Fruit fly (Drosophila melanogaster) whole organism, embryonic: ENCODE data around the gene CG13272.

Source experiments
- CG11504 ChIP-seq: fragments of 200-800 bp; sonication (Bioruptor generic); optimal IDR thresholded peaks from 3 replicates; lab custom pipeline; 2019; ENCODE audit warnings: missing biosample characterization, mild to moderate bottlenecking, missing genetic modification characterization, moderate library complexity
- CG12219 ChIP-seq: fragments of 200-800 bp; sonication (Bioruptor generic); optimal IDR thresholded peaks from 3 replicates; lab custom pipeline; 2018; ENCODE audit warnings: missing biosample characterization, mild to moderate bottlenecking, missing genetic modification characterization
- CG12391 ChIP-seq: fragments of 200-800 bp; sonication (Bioruptor generic); optimal IDR thresholded peaks from 3 replicates; lab custom pipeline; 2018; ENCODE audit warnings: missing biosample characterization, mild to moderate bottlenecking, missing genetic modification characterization, moderate library complexity
- CG13287 ChIP-seq: fragments of 200-800 bp; sonication (Bioruptor generic); IDR thresholded peaks from 2 replicates; pipeline ENCODE4 v1.3.6; 2022; ENCODE audit warnings: missing biosample characterization, missing genetic modification characterization; ENCODE audit not compliant: partially characterized antibody
- CG1602 ChIP-seq: fragments of 200-800 bp; sonication (Bioruptor generic); optimal IDR thresholded peaks from 3 replicates; lab custom pipeline; 2016; ENCODE audit warnings: missing biosample characterization, missing genetic modification characterization
- CG17328 ChIP-seq: fragments of 200-800 bp; sonication (Bioruptor generic); IDR thresholded peaks from 2 replicates; pipeline ENCODE4 v1.3.6; 2022; ENCODE audit warnings: missing biosample characterization, missing genetic modification characterization
- CG17359 ChIP-seq: fragments of 200-800 bp; sonication (Bioruptor generic); optimal IDR thresholded peaks from 3 replicates; lab custom pipeline; 2018; ENCODE audit warnings: missing biosample characterization, mild to moderate bottlenecking, missing genetic modification characterization, moderate library complexity
- CG17385 ChIP-seq: fragments of 200-800 bp; sonication (Bioruptor generic); optimal IDR thresholded peaks from 3 replicates; lab custom pipeline; 2018; ENCODE audit warnings: missing biosample characterization, mild to moderate bottlenecking, missing genetic modification characterization
- CG17568 ChIP-seq: fragments of 200-800 bp; sonication (Bioruptor generic); optimal IDR thresholded peaks from 2 replicates; lab custom pipeline; 2018; ENCODE audit warnings: missing biosample characterization, mild to moderate bottlenecking, missing genetic modification characterization, moderate library complexity
- CG17912 ChIP-seq: fragments of 200-800 bp; sonication (Bioruptor generic); optimal IDR thresholded peaks from 2 replicates; lab custom pipeline; 2018; ENCODE audit warnings: missing biosample characterization, mild to moderate bottlenecking, missing genetic modification characterization
- CG30431 ChIP-seq: fragments of 200-800 bp; sonication (Bioruptor generic); optimal IDR thresholded peaks from 2 replicates; lab custom pipeline; 2017; ENCODE audit warnings: missing biosample characterization, missing genetic modification characterization
- CG31441 ChIP-seq: fragments of 200-800 bp; sonication (Bioruptor generic); IDR thresholded peaks from 2 replicates; pipeline ENCODE4 v1.3.6; 2022; ENCODE audit warnings: missing biosample characterization, missing genetic modification characterization
- CG3281 ChIP-seq: fragments of 200-800 bp; sonication (Bioruptor generic); optimal IDR thresholded peaks from 3 replicates; lab custom pipeline; 2017; ENCODE audit warnings: missing biosample characterization, mild to moderate bottlenecking, missing genetic modification characterization
- CG42726 ChIP-seq: fragments of 200-800 bp; sonication (Bioruptor generic); IDR thresholded peaks from 2 replicates; pipeline ENCODE4 v1.3.6; 2022; ENCODE audit warnings: missing biosample characterization, missing genetic modification characterization; ENCODE audit not compliant: partially characterized antibody
- CG6683 ChIP-seq: fragments of 200-800 bp; sonication (Bioruptor generic); optimal IDR thresholded peaks from 2 replicates; lab custom pipeline; 2017; ENCODE audit warnings: missing biosample characterization, mild to moderate bottlenecking, missing genetic modification characterization, missing genetic modification reagents
- CG7271 ChIP-seq: fragments of 200-800 bp; sonication (Bioruptor generic); optimal IDR thresholded peaks from 2 replicates; lab custom pipeline; 2018; ENCODE audit warnings: missing biosample characterization, mild to moderate bottlenecking, missing genetic modification characterization, moderate library complexity
- CG8359 ChIP-seq: fragments of 200-800 bp; sonication (Bioruptor generic); optimal IDR thresholded peaks from 2 replicates; lab custom pipeline; 2017; ENCODE audit warnings: missing biosample characterization, mild to moderate bottlenecking, missing genetic modification characterization, borderline replicate concordance
- D ChIP-seq, 2 experiments: fragments of 200-800 bp in 1 of 2; fragments of >200 bp in 1 of 2; sonication (Bioruptor generic) in 1 of 2; optimal IDR thresholded peaks; 2 replicates in 1 of 2; 3 replicates in 1 of 2; lab custom pipeline; 2017; ENCODE audit warnings: mild to moderate bottlenecking in 1 of 2, missing biosample characterization in 1 of 2, missing genetic modification characterization in 1 of 2, missing genetic modification reagents in 1 of 2
- Dad ChIP-seq: fragments of 200-800 bp; sonication (Bioruptor generic); optimal IDR thresholded peaks from 3 replicates; lab custom pipeline; 2016; ENCODE audit warnings: missing biosample characterization, missing genetic modification characterization
- Dp ChIP-seq: fragments of 200-800 bp; sonication (Bioruptor generic); optimal IDR thresholded peaks from 2 replicates; lab custom pipeline; 2018; ENCODE audit warnings: missing biosample characterization, mild to moderate bottlenecking, missing genetic modification characterization, moderate library complexity
- Fer2 ChIP-seq: fragments of 200-800 bp; sonication (Bioruptor generic); optimal IDR thresholded peaks from 2 replicates; lab custom pipeline; 2018; ENCODE audit warnings: missing biosample characterization, mild to moderate bottlenecking, missing genetic modification characterization, moderate library complexity
- Gsc ChIP-seq: fragments of 200-800 bp; sonication (Bioruptor generic); IDR thresholded peaks from 2 replicates; pipeline ENCODE4 v1.3.6; 2022; ENCODE audit warnings: missing biosample characterization, missing genetic modification characterization
- Mrtf ChIP-seq: fragments of 200-800 bp; sonication (Bioruptor generic); IDR thresholded peaks from 3 replicates; pipeline ENCODE4 v1.3.6; 2022; ENCODE audit warnings: missing biosample characterization, missing genetic modification characterization
- Ptx1 ChIP-seq: fragments of 200-800 bp; sonication (Bioruptor generic); IDR thresholded peaks from 2 replicates; pipeline ENCODE4 v1.3.6; 2022; ENCODE audit warnings: missing biosample characterization, missing genetic modification characterization
- Rx ChIP-seq: fragments of 200-800 bp; sonication (Bioruptor generic); IDR thresholded peaks from 2 replicates; pipeline ENCODE4 v1.3.6; 2022; ENCODE audit warnings: missing biosample characterization, missing genetic modification characterization
- Ssrp ChIP-seq: fragments of 200-800 bp; sonication (Bioruptor generic); optimal IDR thresholded peaks from 2 replicates; lab custom pipeline; 2018; ENCODE audit warnings: missing biosample characterization, mild to moderate bottlenecking, missing genetic modification characterization, moderate library complexity
- Trl ChIP-seq, 3 experiments: fragments of >200 bp in 2 of 3; fragments of 200-800 bp in 1 of 3; sonication (Bioruptor generic) in 1 of 3; optimal IDR thresholded peaks; 2 replicates in 1 of 3; 3 replicates in 2 of 3; lab custom pipeline; 2016 to 2017; ENCODE audit warnings: missing biosample characterization in 1 of 3, missing genetic modification characterization in 1 of 3
- aop ChIP-seq: fragments of 200-800 bp; sonication (Bioruptor generic); IDR thresholded peaks from 2 replicates; pipeline ENCODE4 v1.3.6; 2022; ENCODE audit warnings: missing biosample characterization, missing genetic modification characterization
- ash1 ChIP-seq: fragments of 200-800 bp; sonication (Bioruptor generic); optimal IDR thresholded peaks from 2 replicates; lab custom pipeline; 2018; ENCODE audit warnings: missing biosample characterization, mild to moderate bottlenecking, missing genetic modification characterization
- ato ChIP-seq: fragments of 200-800 bp; sonication (Bioruptor generic); IDR thresholded peaks from 2 replicates; pipeline ENCODE4 v1.3.6; 2022; ENCODE audit warnings: missing biosample characterization, missing genetic modification characterization; ENCODE audit not compliant: partially characterized antibody
- bigmax ChIP-seq: fragments of 200-800 bp; sonication (Bioruptor generic); optimal IDR thresholded peaks from 2 replicates; lab custom pipeline; 2018; ENCODE audit warnings: missing biosample characterization, mild to moderate bottlenecking, missing genetic modification characterization
- cad ChIP-seq: fragments of >200 bp; optimal IDR thresholded peaks from 2 replicates; lab custom pipeline; 2017; ENCODE audit warnings: missing biosample characterization, missing genetic modification characterization
- chif ChIP-seq, 2 experiments: fragments of 200-800 bp; sonication (Bioruptor generic); optimal IDR thresholded peaks; 3 replicates each; lab custom pipeline; 2016; ENCODE audit warnings: missing biosample characterization in 2 of 2, missing genetic modification characterization in 2 of 2
- fd96Cb ChIP-seq: fragments of 200-800 bp; sonication (Bioruptor generic); optimal IDR thresholded peaks from 2 replicates; lab custom pipeline; 2018; ENCODE audit warnings: missing biosample characterization, mild to moderate bottlenecking, missing genetic modification characterization, moderate library complexity
- gcm2 ChIP-seq: fragments of 200-800 bp; sonication (Bioruptor generic); optimal IDR thresholded peaks from 2 replicates; lab custom pipeline; 2016; ENCODE audit warnings: missing biosample characterization, missing genetic modification characterization
- hb ChIP-seq: fragments of 200-800 bp; sonication (Bioruptor generic); IDR thresholded peaks from 3 replicates; pipeline ENCODE4 v1.3.6; 2022; ENCODE audit warnings: missing biosample characterization, missing genetic modification characterization; ENCODE audit not compliant: partially characterized antibody
- ind ChIP-seq: fragments of 200-800 bp; sonication (Bioruptor generic); optimal IDR thresholded peaks from 3 replicates; lab custom pipeline; 2016; ENCODE audit warnings: missing biosample characterization, missing genetic modification characterization
- inv ChIP-seq: fragments of 200-800 bp; sonication (Bioruptor generic); IDR thresholded peaks from 2 replicates; pipeline ENCODE4 v1.3.6; 2022; ENCODE audit warnings: missing biosample characterization, missing genetic modification characterization; ENCODE audit not compliant: partially characterized antibody
- kni ChIP-seq: fragments of 200-800 bp; sonication (Bioruptor generic); optimal IDR thresholded peaks from 3 replicates; lab custom pipeline; 2017; ENCODE audit warnings: mild to moderate bottlenecking, missing biosample characterization, missing genetic modification reagents, missing genetic modification characterization
- mirr ChIP-seq: fragments of 200-800 bp; sonication (Bioruptor generic); optimal IDR thresholded peaks from 3 replicates; lab custom pipeline; 2018; ENCODE audit warnings: missing biosample characterization, mild to moderate bottlenecking, missing genetic modification characterization
- otp ChIP-seq: fragments of 200-800 bp; sonication (Bioruptor generic); IDR thresholded peaks from 3 replicates; pipeline ENCODE4, ENCODE4 v1.3.6; 2022; ENCODE audit warnings: missing biosample characterization, missing genetic modification characterization
- pho ChIP-seq: fragments of 200-800 bp; sonication (Bioruptor generic); optimal IDR thresholded peaks from 2 replicates; lab custom pipeline; 2016; ENCODE audit warnings: missing biosample characterization, missing genetic modification characterization
- pita ChIP-seq: fragments of 200-800 bp; sonication (Bioruptor generic); optimal IDR thresholded peaks from 2 replicates; lab custom pipeline; 2017; ENCODE audit warnings: missing biosample characterization, mild to moderate bottlenecking, missing genetic modification characterization
- sisA ChIP-seq: fragments of 200-800 bp; sonication (Bioruptor generic); IDR thresholded peaks from 2 replicates; pipeline ENCODE4 v1.3.6; 2022; ENCODE audit warnings: missing biosample characterization, missing genetic modification characterization
- sr ChIP-seq: fragments of 200-800 bp; sonication (Bioruptor generic); IDR thresholded peaks from 3 replicates; pipeline ENCODE4 v1.3.6; 2022; ENCODE audit warnings: missing biosample characterization, missing genetic modification characterization
- tap ChIP-seq: fragments of 200-800 bp; optimal IDR thresholded peaks from 3 replicates; lab custom pipeline; 2019; ENCODE audit warnings: missing biosample characterization, mild to moderate bottlenecking, missing genetic modification characterization, moderate library complexity
- tin ChIP-seq: fragments of 200-800 bp; sonication (Bioruptor generic); optimal IDR thresholded peaks from 3 replicates; lab custom pipeline; 2016; ENCODE audit warnings: missing biosample characterization, missing genetic modification characterization
- trh ChIP-seq: fragments of 200-800 bp; sonication (Bioruptor generic); optimal IDR thresholded peaks from 2 replicates; lab custom pipeline; 2016; ENCODE audit warnings: missing biosample characterization, missing genetic modification characterization
- tx ChIP-seq: fragments of 200-800 bp; sonication (Bioruptor generic); optimal IDR thresholded peaks from 2 replicates; lab custom pipeline; 2016; ENCODE audit warnings: missing biosample characterization, missing genetic modification characterization

CG13272 gene

dm6 chr2L:16801578-16802152 lies 3.0 kb upstream of the CG13272 start (continued):
- TF ChIP-seq CG17385 (GFP tag; lab: Kevin White, UChicago) (no peak), Ssrp (tag; lab: Kevin White, UChicago) (no peak), hb (no peak), D (optimal IDR thresholded peaks at IDR 0.05; lab: Kevin White, UChicago) (no peak), D (GFP tag; optimal IDR thresholded peaks at IDR 0.05; lab: Kevin White, UChicago) (no peak), CG8359 (no peak), ind (GFP tag; lab: Kevin White, UChicago) (no peak), CG31441 (GFP tag; lab: Robert Waterston, UW) (no peak), mirr (peak; percentile 100), CG13287 (GFP tag; lab: Robert Waterston, UW) (peak; percentile 32; the same call in 1 of the 2 replicates), tap (tag; lab: Kevin White, UChicago) (peak; percentile 17), bigmax (GFP tag; lab: Kevin White, UChicago) (no peak), Rx (no peak), CG12219 (GFP tag; lab: Kevin White, UChicago) (no peak), ato (GFP tag; lab: Robert Waterston, UW) (no peak), pho (no peak), CG17912 (GFP tag; lab: Kevin White, UChicago) (no peak), CG7271 (tag; lab: Kevin White, UChicago) (no peak), Dp (GFP tag; lab: Kevin White, UChicago) (peak; percentile 74), CG17568 (GFP tag; lab: Kevin White, UChicago) (no peak), CG17328 (GFP tag; lab: Robert Waterston, UW) (no peak), Gsc (GFP tag; lab: Robert Waterston, UW) (no peak), CG1602 (no peak), otp (GFP tag; lab: Robert Waterston, UW) (no peak), gcm2 (GFP tag; lab: Kevin White, UChicago) (no peak), CG17359 (tag; lab: Kevin White, UChicago) (no peak), tx (no peak), trh (no peak), sisA (GFP tag; lab: Robert Waterston, UW) (no peak), Fer2 (tag; lab: Kevin White, UChicago) (no peak), CG42726 (GFP tag; lab: Robert Waterston, UW) (no peak), Mrtf (no peak), CG11504 (tag; lab: Kevin White, UChicago) (no peak), inv (GFP tag; lab: Robert Waterston, UW) (no peak), sr (GFP tag; lab: Robert Waterston, UW) (no peak), Ptx1 (GFP tag; lab: Robert Waterston, UW) (no peak), pita (GFP tag; lab: Kevin White, UChicago) (peak; percentile 44), Trl (optimal IDR thresholded peaks at IDR 0.05; lab: Kevin White, UChicago) (no peak), Trl (GFP tag; optimal IDR thresholded peaks at IDR 0.05; lab: Kevin White, UChicago) (no peak), Dad (GFP tag; lab: Kevin White, UChicago) (no peak), CG3281 (no peak), ash1 (no peak), fd96Cb (tag; lab: Kevin White, UChicago) (no peak), CG6683 (GFP tag; lab: Kevin White, UChicago) (no peak), aop (GFP tag; lab: Robert Waterston, UW) (no peak), tin (GFP tag; lab: Kevin White, UChicago) (no peak), chif (GFP tag; optimal IDR thresholded peaks at IDR 0.05; lab: Kevin White, UChicago) (no peak), kni (no peak), CG12391 (tag; lab: Kevin White, UChicago) (no peak), CG30431 (GFP tag; lab: Kevin White, UChicago) (no peak), cad (GFP tag; lab: Kevin White, UChicago) (no peak)
